Fruit fly (Drosophila melanogaster) whole organism, embryonic: Measurements from ENCODE around the gene CG31683.
A peak's percentile ranks its signal among the peaks of the same experiment; 100 is the strongest.

Experiments
- Atf-2 ChIP-seq: fragments of 200-800 bp; sonication (Bioruptor generic); optimal IDR thresholded peaks from 2 replicates; lab custom pipeline; 2016; ENCODE audit warnings: missing biosample characterization, missing genetic modification characterization
- Atf6 ChIP-seq: fragments of 200-800 bp; sonication (Bioruptor generic); IDR thresholded peaks from 2 replicates; pipeline ENCODE4 v1.3.6; 2022; ENCODE audit warnings: missing biosample characterization, missing genetic modification characterization
- B-H2 ChIP-seq: fragments of 200-800 bp; sonication (Bioruptor generic); optimal IDR thresholded peaks from 2 replicates; lab custom pipeline; 2018; ENCODE audit warnings: missing biosample characterization, mild to moderate bottlenecking, missing genetic modification characterization
- CG10462 ChIP-seq: fragments of 200-800 bp; sonication (Bioruptor generic); optimal IDR thresholded peaks from 2 replicates; lab custom pipeline; 2016; ENCODE audit warnings: missing biosample characterization, missing genetic modification characterization
- CG12391 ChIP-seq: fragments of 200-800 bp; sonication (Bioruptor generic); optimal IDR thresholded peaks from 3 replicates; lab custom pipeline; 2018; ENCODE audit warnings: missing biosample characterization, mild to moderate bottlenecking, missing genetic modification characterization, moderate library complexity
- CG13424 ChIP-seq: fragments of 200-800 bp; sonication (Bioruptor generic); optimal IDR thresholded peaks from 2 replicates; lab custom pipeline; 2019; ENCODE audit warnings: missing biosample characterization, mild to moderate bottlenecking, missing genetic modification characterization, moderate library complexity
- CG13624 ChIP-seq: fragments of 200-800 bp; sonication (Bioruptor generic); optimal IDR thresholded peaks from 2 replicates; lab custom pipeline; 2016; ENCODE audit warnings: missing biosample characterization, missing genetic modification characterization
- CG14050 ChIP-seq: fragments of 200-800 bp; sonication (Bioruptor generic); IDR thresholded peaks from 3 replicates; pipeline ENCODE4 v1.3.6; 2022; ENCODE audit warnings: missing biosample characterization, missing genetic modification characterization
- CG15011 ChIP-seq: fragments of 200-800 bp; sonication (Bioruptor generic); optimal IDR thresholded peaks from 3 replicates; lab custom pipeline; 2018; ENCODE audit warnings: missing biosample characterization, mild to moderate bottlenecking, missing genetic modification characterization
- CG1647 ChIP-seq: fragments of 200-800 bp; sonication (Bioruptor generic); optimal IDR thresholded peaks from 3 replicates; lab custom pipeline; 2016; ENCODE audit warnings: missing biosample characterization, missing genetic modification characterization
- CG16813 ChIP-seq: fragments of 200-800 bp; sonication (Bioruptor generic); IDR thresholded peaks from 3 replicates; pipeline ENCODE4 v1.3.6; 2022; ENCODE audit warnings: missing biosample characterization, missing genetic modification characterization; ENCODE audit not compliant: partially characterized antibody
- CG17912 ChIP-seq: fragments of 200-800 bp; sonication (Bioruptor generic); optimal IDR thresholded peaks from 2 replicates; lab custom pipeline; 2018; ENCODE audit warnings: missing biosample characterization, mild to moderate bottlenecking, missing genetic modification characterization
- CG2875 ChIP-seq: fragments of 200-800 bp; sonication (Bioruptor generic); optimal IDR thresholded peaks from 2 replicates; lab custom pipeline; 2017; ENCODE audit warnings: missing biosample characterization, mild to moderate bottlenecking, missing genetic modification characterization, missing genetic modification reagents
- CG30431 ChIP-seq: fragments of 200-800 bp; sonication (Bioruptor generic); optimal IDR thresholded peaks from 2 replicates; lab custom pipeline; 2017; ENCODE audit warnings: missing biosample characterization, missing genetic modification characterization
- CG31365 ChIP-seq: fragments of 200-800 bp; sonication (Bioruptor generic); optimal IDR thresholded peaks from 2 replicates; lab custom pipeline; 2018; ENCODE audit warnings: missing biosample characterization, mild to moderate bottlenecking, missing genetic modification characterization
- CG31441 ChIP-seq: fragments of 200-800 bp; sonication (Bioruptor generic); IDR thresholded peaks from 2 replicates; pipeline ENCODE4 v1.3.6; 2022; ENCODE audit warnings: missing biosample characterization, missing genetic modification characterization
- CG32772 ChIP-seq: fragments of 200-800 bp; sonication (Bioruptor generic); IDR thresholded peaks from 2 replicates; pipeline ENCODE4 v1.3.6; 2022; ENCODE audit warnings: missing biosample characterization, missing genetic modification characterization
- CG33213 ChIP-seq: fragments of 200-800 bp; sonication (Bioruptor generic); optimal IDR thresholded peaks from 3 replicates; lab custom pipeline; 2016; ENCODE audit warnings: missing biosample characterization, missing genetic modification characterization
- CG6854 ChIP-seq: fragments of 200-800 bp; sonication (Bioruptor generic); optimal IDR thresholded peaks from 3 replicates; lab custom pipeline; 2017; ENCODE audit warnings: missing biosample characterization, mild to moderate bottlenecking, missing genetic modification characterization
- CG8765 ChIP-seq: fragments of 200-800 bp; sonication (Bioruptor generic); IDR thresholded peaks from 2 replicates; pipeline ENCODE4 v1.3.6; 2022; ENCODE audit warnings: missing biosample characterization, missing genetic modification characterization
- CoRest ChIP-seq: fragments of 200-800 bp; sonication (Bioruptor generic); optimal IDR thresholded peaks from 3 replicates; lab custom pipeline; 2018; ENCODE audit warnings: missing biosample characterization, mild to moderate bottlenecking, missing genetic modification characterization, moderate library complexity
- CrebB ChIP-seq: fragments of 200-800 bp; sonication (Bioruptor generic); optimal IDR thresholded peaks from 3 replicates; lab custom pipeline; 2018; ENCODE audit warnings: missing biosample characterization, mild to moderate bottlenecking, missing genetic modification characterization
- D19B ChIP-seq: fragments of 200-800 bp; sonication (Bioruptor generic); optimal IDR thresholded peaks from 2 replicates; lab custom pipeline; 2017; ENCODE audit warnings: missing biosample characterization, mild to moderate bottlenecking, missing genetic modification characterization
- Deaf1 ChIP-seq: fragments of 200-800 bp; optimal IDR thresholded peaks from 3 replicates; lab custom pipeline; 2019; ENCODE audit warnings: missing biosample characterization, mild to moderate bottlenecking, missing genetic modification characterization, moderate library complexity
- Fer2 ChIP-seq: fragments of 200-800 bp; sonication (Bioruptor generic); optimal IDR thresholded peaks from 2 replicates; lab custom pipeline; 2018; ENCODE audit warnings: missing biosample characterization, mild to moderate bottlenecking, missing genetic modification characterization, moderate library complexity
- Hr3 ChIP-seq: fragments of 200-800 bp; sonication (Bioruptor generic); optimal IDR thresholded peaks from 3 replicates; lab custom pipeline; 2016; ENCODE audit warnings: missing biosample characterization, missing genetic modification characterization
- Hr39 ChIP-seq: fragments of >200 bp; optimal IDR thresholded peaks from 2 replicates; lab custom pipeline; 2017
- Lhr ChIP-seq: fragments of 200-800 bp; sonication (Bioruptor generic); optimal IDR thresholded peaks from 3 replicates; lab custom pipeline; 2017; ENCODE audit warnings: mild to moderate bottlenecking, missing biosample characterization, missing genetic modification reagents, missing genetic modification characterization
- Mes4 ChIP-seq: fragments of 200-800 bp; sonication (Bioruptor generic); optimal IDR thresholded peaks from 2 replicates; lab custom pipeline; 2016; ENCODE audit warnings: missing biosample characterization, missing genetic modification characterization
- Mrtf ChIP-seq: fragments of 200-800 bp; sonication (Bioruptor generic); IDR thresholded peaks from 3 replicates; pipeline ENCODE4 v1.3.6; 2022; ENCODE audit warnings: missing biosample characterization, missing genetic modification characterization
- Pdp1 ChIP-seq, 2 experiments: fragments of 200-800 bp; sonication (Bioruptor generic); optimal IDR thresholded peaks; 3 replicates each; lab custom pipeline; 2016; ENCODE audit warnings: missing biosample characterization in 2 of 2, missing genetic modification characterization in 2 of 2, mild to moderate bottlenecking in 1 of 2, moderate library complexity in 1 of 2
- Sin3A ChIP-seq: fragments of >200 bp; optimal IDR thresholded peaks from 2 replicates; lab custom pipeline; 2018
- Sox100B ChIP-seq: fragments of 200-800 bp; sonication (Bioruptor generic); optimal IDR thresholded peaks from 3 replicates; lab custom pipeline; 2018; ENCODE audit warnings: missing biosample characterization, mild to moderate bottlenecking, missing genetic modification characterization
- ab ChIP-seq: fragments of 200-800 bp; sonication (Bioruptor generic); optimal IDR thresholded peaks from 2 replicates; lab custom pipeline; 2016; ENCODE audit warnings: missing biosample characterization, missing genetic modification characterization
- az2 ChIP-seq: fragments of 200-800 bp; sonication (Bioruptor generic); optimal IDR thresholded peaks from 3 replicates; lab custom pipeline; 2016; ENCODE audit warnings: missing biosample characterization, missing genetic modification characterization
- cas ChIP-seq: fragments of 200-800 bp; sonication (Bioruptor generic); IDR thresholded peaks from 2 replicates; pipeline ENCODE4 v1.3.6; 2022; ENCODE audit warnings: missing biosample characterization, missing genetic modification characterization
- ems ChIP-seq: fragments of 200-800 bp; sonication (Bioruptor generic); optimal IDR thresholded peaks from 3 replicates; lab custom pipeline; 2016; ENCODE audit warnings: missing biosample characterization, missing genetic modification characterization
- esg ChIP-seq: fragments of 200-800 bp; sonication (Bioruptor generic); conservative IDR thresholded peaks from 2 replicates; pipeline ENCODE4 v1.3.6; 2022; ENCODE audit warnings: missing biosample characterization, missing genetic modification characterization
- eve ChIP-seq, 2 experiments: fragments of >200 bp; optimal IDR thresholded peaks; 2 replicates each; lab custom pipeline; 2017; ENCODE audit warnings: missing biosample characterization in 2 of 2, missing genetic modification characterization in 2 of 2
- gce ChIP-seq: fragments of 200-800 bp; sonication (Bioruptor generic); IDR thresholded peaks from 3 replicates; pipeline ENCODE4 v1.3.6; 2022; ENCODE audit warnings: missing biosample characterization, missing genetic modification characterization
- grau ChIP-seq: fragments of 200-800 bp; optimal IDR thresholded peaks from 3 replicates; lab custom pipeline; 2019; ENCODE audit warnings: missing biosample characterization, mild to moderate bottlenecking, missing genetic modification characterization, moderate library complexity
- lmd ChIP-seq: fragments of 200-800 bp; sonication (Bioruptor generic); IDR thresholded peaks from 2 replicates; pipeline ENCODE4 v1.3.6; 2022; ENCODE audit warnings: missing biosample characterization, missing genetic modification characterization
- maf-S ChIP-seq: fragments of 200-800 bp; sonication (Bioruptor generic); optimal IDR thresholded peaks from 2 replicates; lab custom pipeline; 2016; ENCODE audit warnings: missing biosample characterization, missing genetic modification characterization
- phol ChIP-seq: fragments of 200-800 bp; sonication (Bioruptor generic); optimal IDR thresholded peaks from 3 replicates; lab custom pipeline; 2018; ENCODE audit warnings: missing biosample characterization, mild to moderate bottlenecking, missing genetic modification characterization, moderate library complexity
- sens ChIP-seq: fragments of 200-800 bp; sonication (Bioruptor generic); peaks from one replicate; lab custom pipeline; 2016; ENCODE audit warnings: missing biosample characterization, missing genetic modification characterization
- ssp ChIP-seq: fragments of 200-800 bp; sonication (Bioruptor generic); IDR thresholded peaks from 2 replicates; pipeline ENCODE4 v1.3.6; 2022; ENCODE audit warnings: missing biosample characterization, missing genetic modification characterization
- trem ChIP-seq: fragments of 200-800 bp; optimal IDR thresholded peaks from 3 replicates; lab custom pipeline; 2019; ENCODE audit warnings: missing biosample characterization, mild to moderate bottlenecking, missing genetic modification characterization, moderate library complexity
- twi ChIP-seq: fragments of 200-800 bp; optimal IDR thresholded peaks from 2 replicates; lab custom pipeline; 2019; ENCODE audit warnings: missing biosample characterization, mild to moderate bottlenecking, missing genetic modification characterization, moderate library complexity
- tx ChIP-seq: fragments of 200-800 bp; sonication (Bioruptor generic); optimal IDR thresholded peaks from 2 replicates; lab custom pipeline; 2016; ENCODE audit warnings: missing biosample characterization, missing genetic modification characterization
- unpg ChIP-seq: fragments of 200-800 bp; sonication (Bioruptor generic); optimal IDR thresholded peaks from 3 replicates; lab custom pipeline; 2018; ENCODE audit warnings: missing biosample characterization, mild to moderate bottlenecking, missing genetic modification characterization, moderate library complexity
- wor ChIP-seq: fragments of 200-800 bp; sonication (Bioruptor generic); IDR thresholded peaks from 2 replicates; pipeline ENCODE4 v1.3.6; 2022; ENCODE audit warnings: missing biosample characterization, missing genetic modification characterization

Gene CG31683

dm6 chr2L:20478549-20479238 lies 28.9 kb upstream of the CG31683 start (continued):
- TF ChIP-seq maf-S (GFP tag; lab: Kevin White, UChicago) (no peak), unpg (peak; percentile 31), phol (tag; lab: Kevin White, UChicago) (peak; percentile 43), Lhr (GFP tag; lab: Kevin White, UChicago) (no peak), CG17912 (no peak), Atf-2 (no peak), wor (GFP tag; lab: Robert Waterston, UW) (no peak), CG10462 (GFP tag; lab: Kevin White, UChicago) (no peak), Pdp1 (GFP tag; optimal IDR thresholded peaks at IDR 0.05; lab: Kevin White, UChicago) (no peak), CG6854 (GFP tag; lab: Kevin White, UChicago) (no peak), grau (tag; lab: Kevin White, UChicago) (peak; percentile 24), Hr39 (no peak), CG32772 (GFP tag; lab: Robert Waterston, UW) (0 out of 2 replicates have a peak, but pooled peaks have one; percentile 9), B-H2 (GFP tag; lab: Kevin White, UChicago) (no peak), Fer2 (tag; lab: Kevin White, UChicago) (no peak), CG13424 (tag; lab: Kevin White, UChicago) (peak; percentile 24), CG8765 (GFP tag; lab: Robert Waterston, UW) (no peak), CG14050 (GFP tag; lab: Robert Waterston, UW) (0 out of 3 replicates have a peak, but pooled peaks have one; percentile 16), CG12391 (peak; percentile 45), CG31441 (GFP tag; lab: Robert Waterston, UW) (peak; percentile 57; the same call in 1 of the 2 replicates), CoRest (tag; lab: Kevin White, UChicago) (peak; percentile 47), Mrtf (no peak), lmd (0 out of 2 replicates have a peak, but pooled peaks have one; percentile 11), CG33213 (GFP tag; lab: Kevin White, UChicago) (no peak), az2 (GFP tag; lab: Kevin White, UChicago) (peak; percentile 6), Mes4 (GFP tag; lab: Kevin White, UChicago) (no peak), ems (GFP tag; lab: Kevin White, UChicago) (no peak), CG2875 (GFP tag; lab: Kevin White, UChicago) (no peak), CG15011 (GFP tag; lab: Kevin White, UChicago) (no peak), CG13624 (no peak), Deaf1 (tag; lab: Kevin White, UChicago) (no peak), cas (GFP tag; lab: Robert Waterston, UW) (no peak), Hr3 (GFP tag; lab: Kevin White, UChicago) (peak; percentile 12), CG1647 (no peak), CG30431 (GFP tag; lab: Kevin White, UChicago) (no peak), esg (GFP tag; lab: Robert Waterston, UW) (0 out of 2 replicates have a peak, but pooled peaks have one; percentile 10), Atf6 (GFP tag; lab: Robert Waterston, UW) (no peak), eve (GFP tag; optimal IDR thresholded peaks at IDR 0.05; lab: Kevin White, UChicago) (no peak), trem (tag; lab: Kevin White, UChicago) (no peak), CG16813 (no peak), CG31365 (no peak), twi (tag; lab: Kevin White, UChicago) (no peak), Sin3A (lab: Kevin White, UChicago) (no peak), D19B (peak; percentile 64), Sox100B (GFP tag; lab: Kevin White, UChicago) (peak; percentile 12), gce (GFP tag; lab: Robert Waterston, UW) (no peak), tx (GFP tag; lab: Kevin White, UChicago) (no peak), ab (no peak), CrebB (tag; lab: Kevin White, UChicago) (no peak), sens (GFP tag; lab: Kevin White, UChicago) (peak; percentile 85), ssp (no peak)
